Fruit fly (Drosophila melanogaster): ENCODE data around the gene CanA1.
A peak's percentile ranks its signal among the peaks of the same experiment; 100 is the strongest.

Gene CanA1

dm6 chr3R:31019662-31020061 lies 19.5 kb upstream of the CanA1 start (continued):
- no peak for TF ChIP-seq CG15514 (GFP tag; optimal IDR thresholded peaks at IDR 0.05)
- TF ChIP-seq da (GFP tag; optimal IDR thresholded peaks at IDR 0.05), result no peak
- no peak for TF ChIP-seq CG3407 (GFP tag; optimal IDR thresholded peaks at IDR 0.05)
- TF ChIP-seq rib (GFP tag; IDR thresholded peaks at IDR 0.05), result no peak
- TF ChIP-seq psq (GFP tag; optimal IDR thresholded peaks at IDR 0.05), result no peak
- no peak for TF ChIP-seq CG34422 (GFP tag; IDR thresholded peaks at IDR 0.05)
- TF ChIP-seq CG3838 (GFP tag; optimal IDR thresholded peaks at IDR 0.05), result no peak
- peak; percentile 65 for TF ChIP-seq Rfx (GFP tag; IDR thresholded peaks at IDR 0.05)
- TF ChIP-seq Side (GFP tag; optimal IDR thresholded peaks at IDR 0.05), result no peak
- no peak for TF ChIP-seq CG1832 (GFP tag; optimal IDR thresholded peaks at IDR 0.05)
- no peak for TF ChIP-seq nau (GFP tag; optimal IDR thresholded peaks at IDR 0.05)
- no peak for TF ChIP-seq Mes4 (GFP tag; optimal IDR thresholded peaks at IDR 0.05)
- no peak for TF ChIP-seq insv (GFP tag; optimal IDR thresholded peaks at IDR 0.05)
- TF ChIP-seq CG11093 (GFP tag; IDR thresholded peaks at IDR 0.05), result no peak
- no peak; the same call in 1 of the 2 replicates for TF ChIP-seq CG9215 (GFP tag; IDR thresholded peaks at IDR 0.05)
- TF ChIP-seq Ssrp (tag; optimal IDR thresholded peaks at IDR 0.05), result no peak
- no peak for TF ChIP-seq abd-A (tag; optimal IDR thresholded peaks at IDR 0.05)
- TF ChIP-seq gce (GFP tag; IDR thresholded peaks at IDR 0.05), result no peak
- no peak for TF ChIP-seq D (optimal IDR thresholded peaks at IDR 0.05)
- no peak for TF ChIP-seq D (GFP tag; optimal IDR thresholded peaks at IDR 0.05)
- TF ChIP-seq fru (optimal IDR thresholded peaks at IDR 0.05), result no peak
- no peak for TF ChIP-seq gsb-n (tag; optimal IDR thresholded peaks at IDR 0.05)
- no peak for TF ChIP-seq TFAM (GFP tag; optimal IDR thresholded peaks at IDR 0.05)
- TF ChIP-seq chn (GFP tag; optimal IDR thresholded peaks at IDR 0.05), result no peak
- TF ChIP-seq lab (GFP tag; optimal IDR thresholded peaks at IDR 0.05), result peak; percentile 61
- TF ChIP-seq sob (GFP tag; IDR thresholded peaks at IDR 0.05), result 0 out of 2 replicates have a peak, but pooled peaks have one; percentile 24
- no peak for TF ChIP-seq Dek (tag; optimal IDR thresholded peaks at IDR 0.05)
- TF ChIP-seq CG32767 (GFP tag; IDR thresholded peaks at IDR 0.05), result no peak
- no peak for TF ChIP-seq Dp (GFP tag; optimal IDR thresholded peaks at IDR 0.05)
- no peak for TF ChIP-seq CG6272 (GFP tag; IDR thresholded peaks at IDR 0.05)
- TF ChIP-seq CG12942 (GFP tag; optimal IDR thresholded peaks at IDR 0.05), result no peak
- TF ChIP-seq NK7.1 (GFP tag; optimal IDR thresholded peaks at IDR 0.05), result no peak
- no peak for TF ChIP-seq CrebB (tag; optimal IDR thresholded peaks at IDR 0.05)
- no peak for TF ChIP-seq tap (tag; optimal IDR thresholded peaks at IDR 0.05)
- TF ChIP-seq esg (GFP tag; conservative IDR thresholded peaks at IDR 0.05), result no peak
- no peak for TF ChIP-seq CG15073 (GFP tag; optimal IDR thresholded peaks at IDR 0.05)
- TF ChIP-seq h (optimal IDR thresholded peaks at IDR 0.05), result no peak
- no peak for TF ChIP-seq CG6765 (GFP tag; optimal IDR thresholded peaks at IDR 0.05)
- no peak for TF ChIP-seq CG3163 (GFP tag; optimal IDR thresholded peaks at IDR 0.05)
- no peak for TF ChIP-seq twi (tag; optimal IDR thresholded peaks at IDR 0.05)
- TF ChIP-seq CG12155 (GFP tag; optimal IDR thresholded peaks at IDR 0.05), result no peak
- no peak for TF ChIP-seq Nf-YA (GFP tag; IDR thresholded peaks at IDR 0.05)
- no peak for TF ChIP-seq CG11723 (GFP tag; optimal IDR thresholded peaks at IDR 0.05)
- TF ChIP-seq Vsx1 (GFP tag; optimal IDR thresholded peaks at IDR 0.05), result no peak
- no peak for TF ChIP-seq CG12236 (GFP tag; optimal IDR thresholded peaks at IDR 0.05)
- TF ChIP-seq ewg (GFP tag; optimal IDR thresholded peaks at IDR 0.05), result no peak
- no peak for TF ChIP-seq phol (tag; optimal IDR thresholded peaks at IDR 0.05)
- no peak for TF ChIP-seq prd (optimal IDR thresholded peaks at IDR 0.05)
- peak; percentile 52; the same call in 2 of the 3 replicates for TF ChIP-seq prd (GFP tag; IDR thresholded peaks at IDR 0.05)
- no peak for TF ChIP-seq ems (GFP tag; optimal IDR thresholded peaks at IDR 0.05)
- TF ChIP-seq slp2 (GFP tag; optimal IDR thresholded peaks at IDR 0.05), result no peak
- TF ChIP-seq Taf1 (GFP tag; IDR thresholded peaks at IDR 0.05), result no peak
- TF ChIP-seq Adf1 (GFP tag; IDR thresholded peaks at IDR 0.05), result no peak
- TF ChIP-seq ken (GFP tag; IDR thresholded peaks at IDR 0.05), result 0 out of 3 replicates have a peak, but pooled peaks have one; percentile 28

All from whole organism, embryonic.